Worm (Caenorhabditis elegans): Measurements from ENCODE around the gene dcaf-13.

The dcaf-13 gene

ce11 chrII:4383306-4383705, 41.4 kb downstream of the dcaf-13 start, which contains the start of gene fkh-6:
fkh-6 (minus strand) TSS chrII:4383406.
- TF ChIP-seq daf-8 (GFP tag; IDR thresholded peaks at IDR 0.05) (no peak), aha-1 (tag) (no peak), egl-43 (GFP tag; IDR thresholded peaks at IDR 0.05) (no peak), mes-2 (tag; optimal IDR thresholded peaks at IDR 0.05; ENCODE audit: poor library complexity, severe bottlenecking) (no peak), ceh-32 (tag; optimal IDR thresholded peaks at IDR 0.05; ENCODE audit: poor library complexity) (no peak), mdl-1 (tag; optimal IDR thresholded peaks at IDR 0.05) (no peak), dmd-6 (GFP tag; IDR thresholded peaks at IDR 0.05) (no peak), zfp-3 (GFP tag; conservative IDR thresholded peaks at IDR 0.05) (no peak), ceh-44 (GFP tag; IDR thresholded peaks at IDR 0.05) (no peak), pqm-1 (tag; optimal IDR thresholded peaks at IDR 0.05) (no peak), ceh-28 (tag; optimal IDR thresholded peaks at IDR 0.05) (no peak)

DNA sequence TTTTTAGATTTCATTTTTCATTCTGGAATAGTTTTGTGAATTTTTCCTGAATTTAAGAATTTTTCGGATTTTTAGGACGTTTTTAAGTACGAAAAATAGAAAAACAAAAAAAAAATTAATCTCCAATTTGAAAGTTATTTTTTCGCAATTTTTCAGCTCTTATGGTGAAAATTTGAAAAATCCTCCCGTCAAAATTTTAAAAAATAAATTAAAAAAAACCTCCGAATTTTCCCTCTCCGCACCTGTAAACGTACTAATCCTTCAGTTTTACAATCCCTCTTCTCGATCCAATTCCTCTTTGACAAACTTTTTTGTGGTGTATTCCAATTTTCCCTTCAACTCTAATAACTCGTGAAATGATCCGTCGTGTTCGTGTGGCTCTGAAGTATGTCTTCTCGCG, 46.5 kb downstream of the dcaf-13 start, which contains the start of gene B0286.1:
B0286.1 (plus strand) TSS at position 301 of the 400 bp plus-strand sequence.
- no peak for TF ChIP-seq daf-16 (GFP tag; optimal IDR thresholded peaks at IDR 0.05)
- no peak for TF ChIP-seq daf-16 (tag; optimal IDR thresholded peaks at IDR 0.05)
- no peak for TF ChIP-seq nhr-41 (GFP tag; IDR thresholded peaks at IDR 0.05)
- no peak for TF ChIP-seq ceh-32 (tag; optimal IDR thresholded peaks at IDR 0.05; ENCODE audit: poor library complexity)
- no peak for TF ChIP-seq D1046.2 (GFP tag; IDR thresholded peaks at IDR 0.05)
- no peak for TF ChIP-seq nhr-76 (tag; optimal IDR thresholded peaks at IDR 0.05)
- TF ChIP-seq snpc-1.2 (GFP tag; IDR thresholded peaks at IDR 0.05): no peak
- TF ChIP-seq F10B5.3 (tag; optimal IDR thresholded peaks at IDR 0.05): no peak
- TF ChIP-seq zip-2 (tag; optimal IDR thresholded peaks at IDR 0.05): no peak
- no peak for TF ChIP-seq Y48G9A.11 (GFP tag; IDR thresholded peaks at IDR 0.05)
- TF ChIP-seq R02D3.7 (tag; optimal IDR thresholded peaks at IDR 0.05): no peak
- TF ChIP-seq Y5F2A.4 (GFP tag; optimal IDR thresholded peaks at IDR 0.05): no peak
- no peak for TF ChIP-seq ZK546.5 (tag; optimal IDR thresholded peaks at IDR 0.05)
- TF ChIP-seq fos-1 (tag; optimal IDR thresholded peaks at IDR 0.05): no peak
- TF ChIP-seq nhr-42 (GFP tag; IDR thresholded peaks at IDR 0.05): no peak
- no peak for TF ChIP-seq unc-39 (tag; optimal IDR thresholded peaks at IDR 0.05)
- TF ChIP-seq dve-1 (tag; optimal IDR thresholded peaks at IDR 0.05; ENCODE audit: insufficient read depth): no peak
- TF ChIP-seq F26F4.8 (GFP tag; conservative IDR thresholded peaks at IDR 0.05): no peak
- TF ChIP-seq tag-97 (GFP tag; IDR thresholded peaks at IDR 0.05): no peak
- TF ChIP-seq lin-39 (tag; optimal IDR thresholded peaks at IDR 0.05): no peak
- TF ChIP-seq jun-1 (tag; optimal IDR thresholded peaks at IDR 0.05): no peak

ce11 chrII:4376295-4377172, 48.2 kb downstream of the dcaf-13 start, which contains the start of gene ntl-2:
ntl-2 (minus strand) TSS chrII:4376465.
- peak; percentile 73 for TF ChIP-seq T20F7.1 (GFP tag; optimal IDR thresholded peaks at IDR 0.05)
- TF ChIP-seq dmd-9 (GFP tag; IDR thresholded peaks at IDR 0.05): peak; percentile 87
- TF ChIP-seq nhr-111 (GFP tag; optimal IDR thresholded peaks at IDR 0.05): no peak
- TF ChIP-seq nhr-76 (tag; optimal IDR thresholded peaks at IDR 0.05): no peak
- 0 out of 2 replicates have a peak, but pooled peaks have one; percentile 7 for TF ChIP-seq F44E2.7 (GFP tag; IDR thresholded peaks at IDR 0.05)
- TF ChIP-seq hif-1 (tag; optimal IDR thresholded peaks at IDR 0.05): peak; percentile 20 to 95
- peak; percentile 77 for TF ChIP-seq ceh-44 (GFP tag; IDR thresholded peaks at IDR 0.05)
- TF ChIP-seq fkh-10 (GFP tag; optimal IDR thresholded peaks at IDR 0.05): peak; percentile 59
- TF ChIP-seq madf-5 (GFP tag; IDR thresholded peaks at IDR 0.05): peak in 1 of 2 experiments; percentile 93; a peak in 2 of 4 replicates
- peak; percentile 91 for TF ChIP-seq mes-2 (tag; optimal IDR thresholded peaks at IDR 0.05; ENCODE audit: poor library complexity, severe bottlenecking)
- TF ChIP-seq rbr-2 (tag; optimal IDR thresholded peaks at IDR 0.05): peak; percentile 94
- TF ChIP-seq ceh-82 (tag; optimal IDR thresholded peaks at IDR 0.05): no peak
- TF ChIP-seq nhr-237 (tag; optimal IDR thresholded peaks at IDR 0.05): peak; percentile 28
- TF ChIP-seq F49E8.2 (tag; optimal IDR thresholded peaks at IDR 0.05; ENCODE audit: borderline replicate concordance): no peak
- no peak for TF ChIP-seq Y105C5A.15 (GFP tag; IDR thresholded peaks at IDR 0.05)
- peak; percentile 71; the same call in 1 of the 2 replicates for TF ChIP-seq lim-7 (GFP tag; IDR thresholded peaks at IDR 0.05)
- peak; percentile 98 for TF ChIP-seq mep-1 (tag; optimal IDR thresholded peaks at IDR 0.05)
- TF ChIP-seq dmd-6 (GFP tag; IDR thresholded peaks at IDR 0.05): peak; percentile 90
- TF ChIP-seq zag-1 (tag; optimal IDR thresholded peaks at IDR 0.05): peak; percentile 10
- TF ChIP-seq nhr-11 (tag; optimal IDR thresholded peaks at IDR 0.05): peak; percentile 90
- peak; percentile 86 for TF ChIP-seq saeg-2 (GFP tag; IDR thresholded peaks at IDR 0.05)
